Fruit fly (Drosophila melanogaster) whole organism, embryonic: ENCODE data around the gene CG13965.
A peak's percentile ranks its signal among the peaks of the same experiment; 100 is the strongest.

Experiments used
- Adf1 ChIP-seq: fragments of 200-800 bp; sonication (Bioruptor generic); IDR thresholded peaks from 2 replicates; pipeline ENCODE4 v1.3.6; 2022; ENCODE audit warnings: missing biosample characterization, missing genetic modification characterization
- Bgb ChIP-seq: fragments of 200-800 bp; sonication (Bioruptor generic); IDR thresholded peaks from 2 replicates; pipeline ENCODE4 v1.3.6; 2022; ENCODE audit warnings: missing biosample characterization, missing genetic modification characterization; ENCODE audit not compliant: partially characterized antibody
- Blimp-1 ChIP-seq: fragments of 200-800 bp; sonication (Bioruptor generic); optimal IDR thresholded peaks from 3 replicates; lab custom pipeline; 2018; ENCODE audit warnings: missing biosample characterization, missing genetic modification characterization, mild to moderate bottlenecking, moderate library complexity, missing genetic modification reagents
- C15 ChIP-seq: fragments of 200-800 bp; sonication (Bioruptor generic); IDR thresholded peaks from 3 replicates; pipeline ENCODE4 v1.3.6; 2022; ENCODE audit warnings: missing biosample characterization, missing genetic modification characterization
- CG1024 ChIP-seq: fragments of 200-800 bp; sonication (Bioruptor generic); IDR thresholded peaks from 2 replicates; pipeline ENCODE4 v1.3.6; 2022; ENCODE audit warnings: missing biosample characterization, missing genetic modification characterization
- CG10274 ChIP-seq: fragments of 200-800 bp; sonication (Bioruptor generic); optimal IDR thresholded peaks from 3 replicates; lab custom pipeline; 2017; ENCODE audit warnings: missing biosample characterization, mild to moderate bottlenecking, missing genetic modification characterization
- CG10654 ChIP-seq: fragments of 200-800 bp; sonication (Bioruptor generic); optimal IDR thresholded peaks from 2 replicates; lab custom pipeline; 2016; ENCODE audit warnings: missing biosample characterization, missing genetic modification characterization
- CG11085 ChIP-seq: fragments of 200-800 bp; sonication (Bioruptor generic); IDR thresholded peaks from 2 replicates; pipeline ENCODE4 v1.3.6; 2022; ENCODE audit warnings: missing biosample characterization, missing genetic modification characterization
- CG11456 ChIP-seq: fragments of 200-800 bp; sonication (Bioruptor generic); IDR thresholded peaks from 3 replicates; pipeline ENCODE4 v1.3.6; 2022; ENCODE audit warnings: missing biosample characterization, missing genetic modification characterization
- CG12299 ChIP-seq: fragments of 200-800 bp; sonication (Bioruptor generic); optimal IDR thresholded peaks from 2 replicates; lab custom pipeline; 2018; ENCODE audit warnings: missing biosample characterization, mild to moderate bottlenecking, missing genetic modification characterization
- CG13424 ChIP-seq: fragments of 200-800 bp; sonication (Bioruptor generic); optimal IDR thresholded peaks from 2 replicates; lab custom pipeline; 2019; ENCODE audit warnings: missing biosample characterization, mild to moderate bottlenecking, missing genetic modification characterization, moderate library complexity
- CG15601 ChIP-seq: fragments of 200-800 bp; sonication (Bioruptor generic); optimal IDR thresholded peaks from 3 replicates; lab custom pipeline; 2019; ENCODE audit warnings: missing biosample characterization, mild to moderate bottlenecking, missing genetic modification characterization, moderate library complexity
- CG1603 ChIP-seq: fragments of 200-800 bp; sonication (Bioruptor generic); optimal IDR thresholded peaks from 2 replicates; lab custom pipeline; 2019; ENCODE audit warnings: missing biosample characterization, mild to moderate bottlenecking, missing genetic modification characterization, moderate library complexity
- CG16813 ChIP-seq: fragments of 200-800 bp; sonication (Bioruptor generic); IDR thresholded peaks from 3 replicates; pipeline ENCODE4 v1.3.6; 2022; ENCODE audit warnings: missing biosample characterization, missing genetic modification characterization; ENCODE audit not compliant: partially characterized antibody
- CG17361 ChIP-seq: fragments of 200-800 bp; sonication (Bioruptor generic); IDR thresholded peaks from 3 replicates; pipeline ENCODE4 v1.3.6; 2022; ENCODE audit warnings: missing biosample characterization, missing genetic modification characterization
- CG17568 ChIP-seq: fragments of 200-800 bp; sonication (Bioruptor generic); optimal IDR thresholded peaks from 2 replicates; lab custom pipeline; 2018; ENCODE audit warnings: missing biosample characterization, mild to moderate bottlenecking, missing genetic modification characterization, moderate library complexity
- CG18619 ChIP-seq: fragments of 200-800 bp; sonication (Bioruptor generic); optimal IDR thresholded peaks from 3 replicates; lab custom pipeline; 2017; ENCODE audit warnings: missing biosample characterization, mild to moderate bottlenecking, missing genetic modification characterization
- CG2712 ChIP-seq: fragments of 200-800 bp; optimal IDR thresholded peaks from 3 replicates; lab custom pipeline; 2019; ENCODE audit warnings: missing biosample characterization, mild to moderate bottlenecking, missing genetic modification characterization, moderate library complexity
- CG33557 ChIP-seq: fragments of 200-800 bp; sonication (Bioruptor generic); optimal IDR thresholded peaks from 2 replicates; lab custom pipeline; 2019; ENCODE audit warnings: missing biosample characterization, mild to moderate bottlenecking, missing genetic modification characterization, moderate library complexity
- CG34224 ChIP-seq: fragments of 200-800 bp; sonication (Bioruptor generic); IDR thresholded peaks from 3 replicates; pipeline ENCODE4 v1.3.6; 2022; ENCODE audit warnings: missing biosample characterization, missing genetic modification characterization; ENCODE audit not compliant: partially characterized antibody
- CG3838 ChIP-seq: fragments of 200-800 bp; sonication (Bioruptor generic); optimal IDR thresholded peaks from 3 replicates; lab custom pipeline; 2016; ENCODE audit warnings: missing biosample characterization, missing genetic modification characterization
- CG4424 ChIP-seq: fragments of 200-800 bp; sonication (Bioruptor generic); optimal IDR thresholded peaks from 3 replicates; lab custom pipeline; 2016; ENCODE audit warnings: missing biosample characterization, missing genetic modification characterization
- CG5953 ChIP-seq: fragments of 200-800 bp; sonication (Bioruptor generic); IDR thresholded peaks from 2 replicates; pipeline ENCODE4 v1.3.6; 2022; ENCODE audit warnings: missing biosample characterization, missing genetic modification characterization
- CG6254 ChIP-seq: fragments of 200-800 bp; sonication (Bioruptor generic); optimal IDR thresholded peaks from 3 replicates; lab custom pipeline; 2017; ENCODE audit warnings: mild to moderate bottlenecking, missing biosample characterization, missing genetic modification reagents, missing genetic modification characterization
- CG6813 ChIP-seq: fragments of 200-800 bp; sonication (Bioruptor generic); optimal IDR thresholded peaks from 2 replicates; lab custom pipeline; 2017; ENCODE audit warnings: missing biosample characterization, missing genetic modification characterization, mild to moderate bottlenecking, moderate library complexity, missing genetic modification reagents
- CG6854 ChIP-seq: fragments of 200-800 bp; sonication (Bioruptor generic); optimal IDR thresholded peaks from 3 replicates; lab custom pipeline; 2017; ENCODE audit warnings: missing biosample characterization, mild to moderate bottlenecking, missing genetic modification characterization
- CG7556 ChIP-seq: fragments of 200-800 bp; sonication (Bioruptor generic); optimal IDR thresholded peaks from 2 replicates; lab custom pipeline; 2017; ENCODE audit warnings: missing biosample characterization, mild to moderate bottlenecking, missing genetic modification characterization
- CG7745 ChIP-seq: fragments of 200-800 bp; sonication (Bioruptor generic); optimal IDR thresholded peaks from 2 replicates; lab custom pipeline; 2018; ENCODE audit warnings: missing biosample characterization, mild to moderate bottlenecking, missing genetic modification characterization, moderate library complexity
- CG8089 ChIP-seq: fragments of 200-800 bp; sonication (Bioruptor generic); optimal IDR thresholded peaks from 3 replicates; lab custom pipeline; 2016; ENCODE audit warnings: missing biosample characterization, missing genetic modification characterization
- CG8924 ChIP-seq: fragments of 200-800 bp; optimal IDR thresholded peaks from 3 replicates; lab custom pipeline; 2019; ENCODE audit warnings: missing biosample characterization, mild to moderate bottlenecking, missing genetic modification characterization, moderate library complexity
- Dfd ChIP-seq, 2 experiments: fragments of >200 bp; optimal IDR thresholded peaks; 2 replicates each; lab custom pipeline; 2017; ENCODE audit warnings: missing biosample characterization in 2 of 2, missing genetic modification characterization in 2 of 2
- Hr3 ChIP-seq: fragments of 200-800 bp; sonication (Bioruptor generic); optimal IDR thresholded peaks from 3 replicates; lab custom pipeline; 2016; ENCODE audit warnings: missing biosample characterization, missing genetic modification characterization
- Hr78 ChIP-seq, 2 experiments: fragments of 200-800 bp in 1 of 2; fragments of >200 bp in 1 of 2; sonication (Bioruptor generic) in 1 of 2; optimal IDR thresholded peaks; 2 replicates each; lab custom pipeline; 2017 to 2019; ENCODE audit warnings: missing biosample characterization in 2 of 2, missing genetic modification characterization in 2 of 2, mild to moderate bottlenecking in 1 of 2, moderate library complexity in 1 of 2
- NC2α ChIP-seq: fragments of 200-800 bp; sonication (Bioruptor generic); optimal IDR thresholded peaks from 2 replicates; lab custom pipeline; 2016; ENCODE audit warnings: missing biosample characterization, missing genetic modification characterization
- Xrp1 ChIP-seq: fragments of 200-800 bp; sonication (Bioruptor generic); IDR thresholded peaks from 2 replicates; pipeline ENCODE4 v1.3.6; 2022; ENCODE audit warnings: missing biosample characterization, missing genetic modification characterization
- ato ChIP-seq: fragments of 200-800 bp; sonication (Bioruptor generic); IDR thresholded peaks from 2 replicates; pipeline ENCODE4 v1.3.6; 2022; ENCODE audit warnings: missing biosample characterization, missing genetic modification characterization; ENCODE audit not compliant: partially characterized antibody
- chn ChIP-seq: fragments of 200-800 bp; sonication (Bioruptor generic); optimal IDR thresholded peaks from 2 replicates; lab custom pipeline; 2016; ENCODE audit warnings: missing biosample characterization, missing genetic modification characterization
- crol ChIP-seq: fragments of 200-800 bp; sonication (Bioruptor generic); IDR thresholded peaks from 2 replicates; pipeline ENCODE4 v1.3.6; 2022; ENCODE audit warnings: missing biosample characterization, missing genetic modification characterization
- grn ChIP-seq: fragments of 200-800 bp; sonication (Bioruptor generic); optimal IDR thresholded peaks from 3 replicates; lab custom pipeline; 2017; ENCODE audit warnings: missing biosample characterization, missing genetic modification characterization
- hth ChIP-seq: fragments of >200 bp; optimal IDR thresholded peaks from 2 replicates; lab custom pipeline; 2017; ENCODE audit warnings: inconsistent platforms
- ind ChIP-seq: fragments of 200-800 bp; sonication (Bioruptor generic); optimal IDR thresholded peaks from 3 replicates; lab custom pipeline; 2016; ENCODE audit warnings: missing biosample characterization, missing genetic modification characterization
- luna ChIP-seq: fragments of 200-800 bp; sonication (Bioruptor generic); optimal IDR thresholded peaks from 2 replicates; lab custom pipeline; 2016; ENCODE audit warnings: missing biosample characterization, missing genetic modification characterization
- p53 ChIP-seq: fragments of 200-800 bp; sonication (Bioruptor generic); optimal IDR thresholded peaks from 2 replicates; lab custom pipeline; 2016; ENCODE audit warnings: missing biosample characterization, missing genetic modification characterization
- salm ChIP-seq: fragments of 200-800 bp; sonication (Bioruptor generic); optimal IDR thresholded peaks from 2 replicates; lab custom pipeline; 2018; ENCODE audit warnings: missing biosample characterization, mild to moderate bottlenecking, missing genetic modification characterization
- schlank ChIP-seq: fragments of 200-800 bp; sonication (Bioruptor generic); optimal IDR thresholded peaks from 2 replicates; lab custom pipeline; 2018; ENCODE audit warnings: missing biosample characterization, mild to moderate bottlenecking, missing genetic modification characterization
- sd ChIP-seq: fragments of 200-800 bp; sonication (Bioruptor generic); optimal IDR thresholded peaks from 3 replicates; lab custom pipeline; 2018; ENCODE audit warnings: missing biosample characterization, mild to moderate bottlenecking, missing genetic modification characterization, moderate library complexity
- sug ChIP-seq: fragments of 200-800 bp; optimal IDR thresholded peaks from 2 replicates; lab custom pipeline; 2019; ENCODE audit warnings: missing biosample characterization, mild to moderate bottlenecking, missing genetic modification characterization, moderate library complexity
- tll ChIP-seq, 2 experiments: fragments of 200-800 bp in 1 of 2; fragments of >200 bp in 1 of 2; sonication (Bioruptor generic) in 1 of 2; optimal IDR thresholded peaks; 2 replicates each; lab custom pipeline; 2017 to 2019; ENCODE audit warnings: missing biosample characterization in 2 of 2, missing genetic modification characterization in 2 of 2, mild to moderate bottlenecking in 1 of 2, moderate library complexity in 1 of 2
- wor ChIP-seq: fragments of 200-800 bp; sonication (Bioruptor generic); IDR thresholded peaks from 2 replicates; pipeline ENCODE4 v1.3.6; 2022; ENCODE audit warnings: missing biosample characterization, missing genetic modification characterization

CG13965 gene

dm6 chr2L:19935085-19935846 is 26.9 kb downstream of the CG13965 start (continued):
- no peak for TF ChIP-seq CG6254
- TF ChIP-seq salm: no peak
- no peak for TF ChIP-seq CG12299 (tag; lab: Kevin White, UChicago)
- no peak; the same call in 1 of the 2 replicates for TF ChIP-seq CG1024 (GFP tag; lab: Robert Waterston, UW)
- 0 out of 3 replicates have a peak, but pooled peaks have one; percentile 29 for TF ChIP-seq CG16813
- TF ChIP-seq ato (GFP tag; lab: Robert Waterston, UW): peak; percentile 61; the same call in 1 of the 2 replicates
- TF ChIP-seq wor (GFP tag; lab: Robert Waterston, UW): no peak
- peak; percentile 34 for TF ChIP-seq CG8924 (tag; lab: Kevin White, UChicago)
- peak; percentile 70 for TF ChIP-seq Bgb (GFP tag; lab: Robert Waterston, UW)
- no peak for TF ChIP-seq CG10274 (GFP tag; lab: Kevin White, UChicago)
- peak; percentile 6 for TF ChIP-seq CG6813 (GFP tag; lab: Kevin White, UChicago)
- TF ChIP-seq CG3838 (GFP tag; lab: Kevin White, UChicago): no peak
- no peak for TF ChIP-seq Hr3
- TF ChIP-seq CG2712 (tag; lab: Kevin White, UChicago): peak; percentile 17
- peak; percentile 42 for TF ChIP-seq sd (tag; lab: Kevin White, UChicago)
- TF ChIP-seq CG7745 (tag; lab: Kevin White, UChicago): no peak
- peak; percentile 40 for TF ChIP-seq CG6854
- TF ChIP-seq CG17361: no peak
- TF ChIP-seq CG11085 (GFP tag; lab: Robert Waterston, UW): no peak
- 0 out of 2 replicates have a peak, but pooled peaks have one; percentile 25 for TF ChIP-seq Xrp1 (GFP tag; lab: Robert Waterston, UW)
- peak; percentile 58; the same call in 1 of the 2 replicates for TF ChIP-seq Adf1
- TF ChIP-seq, all 482 proteins: peak for 154

DNA sequence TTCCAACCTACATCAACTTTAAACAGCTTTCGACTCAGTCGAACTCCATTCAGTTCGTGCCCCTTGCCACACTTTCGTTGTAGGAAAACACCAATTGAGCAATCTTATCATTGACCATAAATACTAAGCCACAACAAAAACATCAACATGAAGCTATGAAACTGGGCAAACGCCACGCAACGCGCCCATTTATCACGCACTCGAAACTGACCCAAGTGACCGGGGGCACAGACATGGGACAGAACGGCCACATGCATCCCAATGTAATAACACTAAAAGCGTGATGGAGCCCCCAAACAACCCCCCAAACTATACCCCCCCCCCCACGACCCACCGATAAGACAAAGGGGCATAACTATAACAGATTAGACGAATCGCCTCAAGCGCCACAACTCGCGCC is 29.6 kb downstream of the CG13965 start:
- TF ChIP-seq Dfd (GFP tag; optimal IDR thresholded peaks at IDR 0.05; lab: Kevin White, UChicago) (no peak), NC2α (GFP tag; lab: Kevin White, UChicago) (no peak), CG8089 (GFP tag; lab: Kevin White, UChicago) (no peak), CG13424 (no peak), C15 (no peak), CG3838 (GFP tag; lab: Kevin White, UChicago) (no peak), CG33557 (GFP tag; lab: Kevin White, UChicago) (no peak), luna (GFP tag; lab: Kevin White, UChicago) (no peak), CG17568 (GFP tag; lab: Kevin White, UChicago) (no peak), ind (GFP tag; lab: Kevin White, UChicago) (no peak), tll (GFP tag; optimal IDR thresholded peaks at IDR 0.05; lab: Kevin White, UChicago) (no peak), CG18619 (no peak), Blimp-1 (GFP tag; lab: Kevin White, UChicago) (peak; percentile 54), CG34224 (GFP tag; lab: Robert Waterston, UW) (no peak), schlank (tag; lab: Kevin White, UChicago) (no peak), CG7556 (GFP tag; lab: Kevin White, UChicago) (no peak), CG11456 (GFP tag; lab: Robert Waterston, UW) (no peak), p53 (GFP tag; lab: Kevin White, UChicago) (no peak), CG15601 (no peak), crol (GFP tag; lab: Robert Waterston, UW) (peak; percentile 78), CG1603 (tag; lab: Kevin White, UChicago) (no peak), CG10654 (GFP tag; lab: Kevin White, UChicago) (no peak), grn (GFP tag; lab: Kevin White, UChicago) (peak; percentile 42), hth (lab: Kevin White, UChicago) (no peak), sug (peak; percentile 59), Hr78 (GFP tag; optimal IDR thresholded peaks at IDR 0.05; lab: Kevin White, UChicago) (peak in 1 of 2 experiments; percentile 99), CG4424 (GFP tag; lab: Kevin White, UChicago) (no peak), chn (no peak), CG5953 (no peak)
